Fruit fly (Drosophila melanogaster): ENCODE measurements around the gene CG14506.

CG14506 gene

DNA sequence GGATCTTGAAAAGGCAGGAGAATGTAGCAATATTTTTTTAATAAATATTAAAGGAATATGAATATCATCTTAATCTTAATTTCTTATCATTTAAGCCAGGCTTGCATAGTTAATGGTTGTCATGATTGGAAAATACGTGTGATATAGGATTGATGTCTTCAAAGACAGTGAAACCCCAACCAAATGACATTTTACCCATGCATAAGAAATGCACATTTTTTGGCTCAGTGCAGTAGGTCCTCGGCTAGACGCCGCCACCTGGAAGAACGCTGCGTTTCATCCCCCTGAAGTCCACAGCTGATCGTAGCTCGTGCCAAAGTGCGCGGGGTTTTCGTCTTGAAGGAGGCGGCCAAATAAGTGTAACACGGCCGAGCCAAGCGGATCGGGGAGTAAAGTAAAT is 30.4 kb downstream of the CG14506 start (continued):
- peak; percentile 71 for TF ChIP-seq CG15696 (tag; optimal IDR thresholded peaks at IDR 0.05)
- TF ChIP-seq CG6175 (GFP tag; IDR thresholded peaks at IDR 0.05): no peak
- TF ChIP-seq CG10267 (tag; optimal IDR thresholded peaks at IDR 0.05): peak; percentile 40
- no peak for TF ChIP-seq disco-r (GFP tag; optimal IDR thresholded peaks at IDR 0.05)
- peak; percentile 27; the same call in 1 of the 2 replicates for TF ChIP-seq CG8765 (GFP tag; IDR thresholded peaks at IDR 0.05)
- TF ChIP-seq CG4404 (GFP tag; IDR thresholded peaks at IDR 0.05): peak; percentile 59
- TF ChIP-seq run (tag; optimal IDR thresholded peaks at IDR 0.05): no peak
- peak; percentile 46 for TF ChIP-seq dmrt11E (tag; optimal IDR thresholded peaks at IDR 0.05)
- no peak for TF ChIP-seq D19B (GFP tag; optimal IDR thresholded peaks at IDR 0.05)
- peak; percentile 81 for TF ChIP-seq sens (GFP tag)
- TF ChIP-seq CG7839 (tag; optimal IDR thresholded peaks at IDR 0.05): no peak
- peak; percentile 79 for TF ChIP-seq pros (GFP tag; optimal IDR thresholded peaks at IDR 0.05)
- peak; percentile 50 for TF ChIP-seq HLHmδ (GFP tag; optimal IDR thresholded peaks at IDR 0.05)
- TF ChIP-seq Xrp1 (GFP tag; IDR thresholded peaks at IDR 0.05): peak; percentile 41; the same call in 1 of the 2 replicates
- TF ChIP-seq CTCF (GFP tag; optimal IDR thresholded peaks at IDR 0.05): no peak
- TF ChIP-seq CG1603 (tag; optimal IDR thresholded peaks at IDR 0.05): peak; percentile 6
- no peak for TF ChIP-seq eve (GFP tag; optimal IDR thresholded peaks at IDR 0.05)
- peak; percentile 20 for TF ChIP-seq gem (tag; optimal IDR thresholded peaks at IDR 0.05)
- peak; percentile 39 for TF ChIP-seq CG14710 (tag; optimal IDR thresholded peaks at IDR 0.05)
- no peak for TF ChIP-seq unpg (GFP tag; optimal IDR thresholded peaks at IDR 0.05)
- TF ChIP-seq zf30C (GFP tag; optimal IDR thresholded peaks at IDR 0.05): peak; percentile 69
- TF ChIP-seq zen (tag; optimal IDR thresholded peaks at IDR 0.05): peak; percentile 30
- no peak for TF ChIP-seq sr (GFP tag; IDR thresholded peaks at IDR 0.05)
- peak; percentile 59 for TF ChIP-seq CG18262 (tag; optimal IDR thresholded peaks at IDR 0.05)
- TF ChIP-seq HmgD (GFP tag; optimal IDR thresholded peaks at IDR 0.05): no peak
- TF ChIP-seq ERR (GFP tag; optimal IDR thresholded peaks at IDR 0.05): no peak
- no peak for TF ChIP-seq Ets65A (GFP tag)
- TF ChIP-seq CG2712 (tag; optimal IDR thresholded peaks at IDR 0.05): peak; percentile 54
- peak; percentile 56 for TF ChIP-seq CG10979 (tag; optimal IDR thresholded peaks at IDR 0.05)
- peak; percentile 50 for TF ChIP-seq CG17361 (GFP tag; IDR thresholded peaks at IDR 0.05)
- TF ChIP-seq pum (GFP tag; optimal IDR thresholded peaks at IDR 0.05): no peak
- no peak for TF ChIP-seq Kr (GFP tag; optimal IDR thresholded peaks at IDR 0.05)
- no peak for TF ChIP-seq CG1792 (GFP tag; optimal IDR thresholded peaks at IDR 0.05)

DNA sequence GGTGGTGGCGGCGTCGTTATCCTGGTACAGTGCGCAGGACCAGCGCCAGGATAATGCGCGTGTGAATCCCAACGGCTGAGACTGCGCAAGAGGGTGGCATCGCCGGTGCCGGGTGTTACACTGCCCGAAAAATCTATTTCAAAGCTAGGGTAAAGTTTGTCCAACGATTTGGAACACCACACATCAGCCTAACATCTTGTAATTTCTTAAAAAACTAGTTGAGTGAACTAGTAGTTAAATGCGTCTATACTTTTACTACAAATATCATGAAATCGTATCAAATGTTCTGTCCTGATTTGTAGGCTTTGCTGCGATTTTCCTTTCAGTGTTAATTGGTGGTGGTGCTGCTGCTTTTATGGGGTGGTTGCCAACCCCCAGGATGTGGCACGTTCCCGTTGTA is 31.9 kb downstream of the CG14506 start:
- TF ChIP-seq Ets97D (GFP tag; optimal IDR thresholded peaks at IDR 0.05): no peak
- TF ChIP-seq CG11093 (GFP tag; IDR thresholded peaks at IDR 0.05): no peak
- no peak for TF ChIP-seq HmgZ (tag; optimal IDR thresholded peaks at IDR 0.05)
- no peak for TF ChIP-seq Drgx (GFP tag; IDR thresholded peaks at IDR 0.05)
- peak; percentile 3 for TF ChIP-seq Xbp1 (GFP tag; optimal IDR thresholded peaks at IDR 0.05)
- TF ChIP-seq CG17361 (GFP tag; IDR thresholded peaks at IDR 0.05): peak; percentile 58; the same call in 2 of the 3 replicates
- TF ChIP-seq prd (optimal IDR thresholded peaks at IDR 0.05): no peak
- no peak; the same call in 2 of the 3 replicates for TF ChIP-seq prd (GFP tag; IDR thresholded peaks at IDR 0.05)
- peak; percentile 64 for TF ChIP-seq CG14710 (tag; optimal IDR thresholded peaks at IDR 0.05)
- TF ChIP-seq maf-S (GFP tag; optimal IDR thresholded peaks at IDR 0.05): no peak
- no peak for TF ChIP-seq aop (GFP tag; IDR thresholded peaks at IDR 0.05)
- peak; percentile 25 for TF ChIP-seq CG3407 (GFP tag; optimal IDR thresholded peaks at IDR 0.05)
- TF ChIP-seq CG3163 (GFP tag; optimal IDR thresholded peaks at IDR 0.05): no peak
- TF ChIP-seq Camta (GFP tag; optimal IDR thresholded peaks at IDR 0.05): no peak
- TF ChIP-seq CG12659 (GFP tag; optimal IDR thresholded peaks at IDR 0.05): no peak
- TF ChIP-seq Sry-β (GFP tag; optimal IDR thresholded peaks at IDR 0.05): no peak
- no peak for TF ChIP-seq TFAM (GFP tag; optimal IDR thresholded peaks at IDR 0.05)
- TF ChIP-seq CG11398 (GFP tag; optimal IDR thresholded peaks at IDR 0.05): no peak
- TF ChIP-seq CG32532 (GFP tag; IDR thresholded peaks at IDR 0.05): no peak
- TF ChIP-seq CG2129 (GFP tag; IDR thresholded peaks at IDR 0.05; ENCODE audit: partially characterized antibody): no peak
- TF ChIP-seq Adf1 (GFP tag; IDR thresholded peaks at IDR 0.05): no peak
- TF ChIP-seq BtbVII (GFP tag; optimal IDR thresholded peaks at IDR 0.05): no peak
- peak; percentile 37 for TF ChIP-seq CG13424 (tag; optimal IDR thresholded peaks at IDR 0.05)

Data from whole organism, embryonic.